Fruit fly (Drosophila melanogaster): ENCODE measurements around the gene mtSSB.

mtSSB gene

DNA sequence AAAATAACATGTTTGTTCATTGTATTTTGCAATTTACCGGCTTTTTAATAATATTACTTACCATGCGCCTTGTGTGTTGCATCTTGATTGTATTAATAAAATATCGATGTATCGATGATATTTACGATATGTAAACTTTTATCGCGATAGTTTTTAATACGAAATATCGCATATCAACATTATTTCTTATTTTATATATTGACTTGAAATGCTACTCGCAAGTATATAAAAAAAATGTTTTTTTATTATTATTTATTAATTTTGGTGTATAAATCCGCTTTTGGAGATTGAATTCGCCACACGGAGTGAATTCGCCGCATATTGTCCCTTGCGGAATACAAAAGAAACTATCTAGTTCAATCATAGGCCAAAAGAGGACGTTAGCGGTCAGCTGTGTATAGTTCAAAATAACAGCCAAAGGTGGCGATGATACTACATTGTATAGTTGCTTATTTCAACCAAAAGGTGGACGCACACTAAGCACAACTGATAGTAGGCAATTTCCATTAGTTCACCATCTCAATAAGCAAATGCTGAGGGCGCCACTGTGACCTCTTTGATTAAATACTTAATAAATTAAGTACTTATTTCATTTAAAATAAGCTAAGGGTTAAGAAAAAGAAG lies at the start of gene mtSSB:
Gene mtSSB, minus strand, starts transcription at position 96 of the 624 bp plus-strand sequence.
- TF ChIP-seq noc (tag; optimal IDR thresholded peaks at IDR 0.05), result peak; percentile 21

DNA sequence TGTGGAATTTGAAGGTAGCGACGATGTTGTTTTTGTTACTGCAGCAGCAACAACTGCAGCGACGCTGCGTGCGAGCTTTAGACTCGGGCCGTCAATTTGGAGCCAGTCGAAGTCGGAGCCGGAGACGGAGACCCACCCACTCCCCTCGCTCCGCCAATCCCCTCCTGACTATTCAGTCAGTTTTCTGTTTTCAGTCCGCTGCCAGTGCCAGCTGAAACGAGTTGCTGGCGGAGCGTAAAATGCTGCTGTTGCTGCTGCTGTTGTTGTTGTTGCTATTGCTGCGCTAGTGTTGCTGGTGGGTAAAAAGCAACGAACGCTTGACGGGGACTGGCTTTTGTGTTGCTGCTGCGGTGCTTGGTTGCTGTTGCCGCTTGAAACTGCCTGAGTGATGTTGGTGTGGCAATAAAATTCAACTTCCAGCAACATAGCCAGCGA lies 48.9 kb upstream of the mtSSB start:
- no peak for TF ChIP-seq noc (tag; optimal IDR thresholded peaks at IDR 0.05)

DNA sequence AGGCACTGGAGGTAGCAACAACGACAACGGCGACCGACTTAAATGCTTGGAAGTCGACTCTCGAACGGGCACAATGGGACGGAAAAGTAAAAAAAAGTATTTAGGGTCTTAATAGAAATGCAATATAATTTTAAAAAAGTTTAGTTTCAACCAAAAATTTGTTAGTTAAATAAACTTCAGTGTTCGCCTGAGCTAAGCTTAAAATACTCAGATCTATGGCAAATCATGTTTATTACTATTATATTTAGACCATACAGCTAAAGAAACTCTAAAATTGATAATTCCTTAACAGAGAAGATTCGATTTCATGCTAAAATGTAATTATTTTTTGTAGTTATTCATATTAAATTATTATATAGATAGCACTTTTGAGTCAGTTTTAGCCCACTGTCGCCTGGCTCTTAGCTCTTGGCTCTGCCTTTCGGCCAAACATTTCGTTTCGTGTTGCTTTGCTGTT lies 48.4 kb upstream of the mtSSB start:
- peak; percentile 83 for TF ChIP-seq noc (tag; optimal IDR thresholded peaks at IDR 0.05)

DNA sequence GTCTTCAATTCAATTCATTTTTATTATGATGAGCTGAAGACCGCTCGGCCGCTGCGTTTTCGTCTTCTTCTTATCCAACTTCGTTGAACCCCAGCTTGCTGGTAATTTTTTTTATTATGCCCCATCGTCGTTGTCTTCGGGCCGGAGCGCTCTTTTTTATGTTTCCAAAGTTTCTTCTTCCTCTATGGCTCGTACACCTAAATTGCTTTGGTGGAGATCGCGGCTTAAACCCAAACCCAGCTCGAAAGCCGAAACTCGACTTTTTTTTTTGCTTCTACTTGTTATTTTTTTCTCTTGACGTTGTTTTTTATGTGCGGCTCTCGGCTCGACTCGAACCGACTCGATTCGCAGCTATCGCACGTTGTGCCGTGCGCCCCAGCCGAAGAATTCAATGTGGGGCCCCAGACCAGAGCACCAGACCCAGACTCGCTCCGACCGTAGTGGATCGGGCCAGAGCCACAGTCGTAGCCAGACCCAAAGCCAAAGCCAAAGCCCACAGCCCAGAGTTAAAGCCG lies 47.9 kb upstream of the mtSSB start:
- TF ChIP-seq noc (tag; optimal IDR thresholded peaks at IDR 0.05), result no peak

DNA sequence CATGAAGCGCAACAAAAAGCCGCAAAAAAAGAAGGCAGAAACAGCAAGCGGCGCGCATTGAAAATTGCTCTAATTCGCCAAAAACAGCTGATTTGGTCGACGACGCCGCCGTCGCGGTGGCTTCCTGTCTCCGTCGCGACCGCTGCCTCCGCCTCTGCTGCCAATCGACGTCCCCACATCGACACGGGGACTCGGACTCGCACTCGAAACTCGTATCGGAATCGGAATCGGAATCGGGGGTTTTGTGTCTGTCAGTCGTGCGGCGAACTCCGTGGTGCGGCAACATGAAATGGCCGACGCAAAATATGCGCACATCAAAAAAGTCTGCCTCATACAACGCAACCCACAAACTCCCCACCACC lies 46.9 kb upstream of the mtSSB start:
- TF ChIP-seq noc (tag; optimal IDR thresholded peaks at IDR 0.05), result no peak

DNA sequence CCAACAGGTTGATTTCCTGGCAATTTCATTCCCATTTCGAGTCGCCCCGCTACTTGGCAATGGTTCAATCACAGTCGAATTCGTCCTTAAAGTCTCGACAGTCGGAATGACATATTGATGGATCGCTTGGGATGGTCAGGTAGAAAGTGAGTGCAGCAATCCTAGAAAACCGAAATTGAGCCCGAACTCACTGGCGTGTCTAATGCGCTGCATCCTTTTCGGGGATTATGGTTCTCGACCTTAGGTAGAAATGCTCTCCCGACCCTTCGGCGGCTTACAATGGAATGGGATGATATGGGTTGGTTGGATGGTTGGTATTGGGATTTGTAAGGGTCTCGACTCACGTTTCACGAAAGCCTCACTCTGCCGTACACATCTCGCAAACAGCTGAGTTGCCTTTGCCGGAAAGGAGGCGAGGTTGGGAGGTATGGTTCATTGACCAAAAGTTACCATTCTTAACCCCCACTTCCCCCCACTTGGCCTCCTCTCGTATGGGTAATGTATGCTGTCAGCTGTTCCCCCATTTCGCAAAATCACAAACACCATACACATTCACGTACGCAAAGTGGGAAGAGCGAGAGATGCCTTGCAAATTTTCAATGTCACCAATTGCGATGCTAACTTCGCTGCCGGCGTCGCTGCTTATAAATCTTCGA lies 46.3 kb upstream of the mtSSB start:
- no peak for TF ChIP-seq noc (tag; optimal IDR thresholded peaks at IDR 0.05)

DNA sequence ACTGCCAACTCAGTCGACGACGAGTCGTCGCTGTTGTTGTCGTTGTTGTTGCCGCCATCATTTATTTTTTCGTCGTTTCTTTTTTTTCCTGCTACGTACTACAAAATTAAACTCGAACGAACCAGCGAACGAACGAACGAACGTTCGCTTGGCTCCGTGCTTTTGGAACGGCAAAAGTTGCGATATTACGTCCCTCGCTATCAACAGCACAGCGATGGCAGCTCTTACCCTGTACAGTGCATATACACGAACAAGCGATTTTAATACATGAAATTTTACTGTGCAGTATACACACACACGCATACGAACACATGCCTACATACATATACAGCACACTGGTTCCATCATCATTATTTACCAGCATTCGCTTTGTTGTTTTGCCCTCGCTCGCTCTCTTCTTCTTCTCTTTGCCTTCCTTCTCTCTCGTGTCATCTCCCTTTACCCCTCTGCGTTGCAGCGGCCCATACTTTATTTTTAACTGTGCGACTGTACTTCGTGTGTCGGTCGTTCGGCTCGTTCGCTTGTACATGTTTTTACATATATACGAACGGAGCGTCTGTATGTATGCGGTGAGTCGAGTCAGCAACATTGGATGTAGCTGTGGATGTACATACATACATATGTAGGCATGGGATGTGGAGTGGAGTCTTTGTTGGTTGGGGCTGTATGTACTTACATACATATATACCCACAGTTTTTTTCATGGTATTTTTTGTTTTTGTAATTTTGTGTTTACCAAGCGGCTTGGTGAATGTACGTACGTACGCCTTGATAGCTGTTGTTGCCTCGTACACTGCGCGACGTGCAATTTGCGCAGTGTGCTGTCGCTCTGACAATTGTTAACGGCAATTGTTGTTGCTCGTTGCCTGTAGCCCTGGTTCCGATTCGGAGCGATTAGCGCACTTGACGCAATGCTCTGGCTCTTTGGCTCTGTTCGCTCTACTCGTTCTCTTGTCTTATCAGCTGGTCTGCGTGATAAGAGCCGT lies 45.1 kb upstream of the mtSSB start:
- peak; percentile 78 for TF ChIP-seq noc (tag; optimal IDR thresholded peaks at IDR 0.05)

DNA sequence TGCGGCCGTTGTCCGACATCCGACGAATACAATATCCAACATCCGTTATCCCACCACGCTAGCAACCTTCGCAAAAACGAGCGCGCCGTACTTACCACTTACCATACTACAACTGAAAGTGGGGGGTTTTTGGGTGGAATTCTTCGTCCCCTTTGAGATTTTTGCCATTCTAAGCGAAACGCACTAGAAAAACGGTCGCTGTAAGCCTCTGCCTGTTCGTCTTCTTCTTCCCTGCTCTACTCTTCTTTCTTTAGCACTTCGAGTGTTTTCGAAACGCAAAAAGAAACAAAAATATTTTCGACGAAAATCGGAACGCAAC lies 44.4 kb upstream of the mtSSB start:
- TF ChIP-seq noc (tag; optimal IDR thresholded peaks at IDR 0.05), result no peak

- no peak for TF ChIP-seq noc (tag; optimal IDR thresholded peaks at IDR 0.05)
Measured at dm6 chr3R:16248500-16249025, 43.5 kb upstream of the mtSSB start.

dm6 chr3R:16247609-16248499 lies 42.8 kb upstream of the mtSSB start:
- TF ChIP-seq noc (tag; optimal IDR thresholded peaks at IDR 0.05), result no peak

DNA sequence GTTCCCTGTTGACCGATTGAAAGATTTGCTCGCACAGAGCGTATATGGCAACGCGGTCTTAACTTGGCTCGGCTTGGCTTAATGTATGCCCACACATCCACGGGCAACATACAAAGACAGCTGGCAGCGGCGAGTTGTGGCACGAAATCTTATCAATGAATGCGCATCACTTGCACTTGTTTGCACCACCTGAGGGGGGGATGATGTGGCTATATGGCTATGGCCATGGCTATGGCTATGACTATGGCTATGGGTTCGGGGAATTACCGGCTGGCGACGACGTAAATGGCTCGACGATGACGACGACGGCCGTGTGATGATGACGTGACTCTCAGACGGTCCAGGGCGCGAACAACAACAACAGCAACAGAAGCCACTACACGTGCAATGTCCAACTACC lies 42.0 kb upstream of the mtSSB start:
- TF ChIP-seq noc (tag; optimal IDR thresholded peaks at IDR 0.05), result no peak

dm6 chr3R:16245298-16246098 lies 40.4 kb upstream of the mtSSB start:
- TF ChIP-seq noc (tag; optimal IDR thresholded peaks at IDR 0.05), result no peak

dm6 chr3R:16244241-16244977 lies 39.4 kb upstream of the mtSSB start:
- TF ChIP-seq noc (tag; optimal IDR thresholded peaks at IDR 0.05), result no peak

Data from whole organism, larva.